Worm (Caenorhabditis elegans) whole organism, L1 larva: ENCODE results near the gene idpp-13.

Experiments
- aly-2 ChIP-seq: fragments of 150-350 bp; optimal IDR thresholded peaks from 2 replicates; lab custom pipeline; 2014; ENCODE audit warnings: missing biosample characterization, missing genetic modification characterization
- mep-1 ChIP-seq: fragments of 150-350 bp; optimal IDR thresholded peaks from 2 replicates; lab custom pipeline; 2014; ENCODE audit warnings: missing biosample characterization, missing genetic modification characterization
- nhr-11 ChIP-seq: fragments of 150-350 bp; optimal IDR thresholded peaks from 2 replicates; lab custom pipeline; 2014; ENCODE audit warnings: missing biosample characterization, missing genetic modification characterization
- nhr-237 ChIP-seq: fragments of 150-350 bp; optimal IDR thresholded peaks from 2 replicates; lab custom pipeline; 2014; ENCODE audit warnings: missing biosample characterization, missing genetic modification characterization
- zag-1 ChIP-seq: fragments of 150-350 bp; optimal IDR thresholded peaks from 2 replicates; lab custom pipeline; 2014; ENCODE audit warnings: missing biosample characterization, missing genetic modification characterization

DNA sequence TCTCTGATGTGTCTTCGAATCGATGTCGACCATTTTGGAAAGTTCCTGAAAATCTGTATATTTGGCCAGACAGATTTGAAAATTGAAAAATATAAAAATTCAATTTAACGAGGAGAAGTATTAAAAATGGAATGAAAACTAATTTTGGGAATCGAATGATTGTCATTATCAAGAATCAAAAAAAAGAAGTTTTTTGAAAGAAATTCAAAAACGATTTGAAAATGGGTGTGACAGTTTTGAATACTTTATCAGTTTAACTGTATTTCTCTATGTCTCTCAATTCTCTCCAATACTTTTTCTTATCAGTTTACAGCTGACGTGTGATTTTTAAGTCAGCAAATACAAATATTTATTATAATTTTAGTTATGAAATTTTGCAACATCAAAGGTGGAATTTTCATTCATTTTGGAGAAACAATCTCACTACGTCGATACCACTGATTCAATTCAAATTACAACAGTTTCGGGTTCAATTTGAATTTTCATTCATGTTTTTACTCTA, 26.7 kb upstream of the idpp-13 start, which contains the start of gene fbxa-59:
- TF ChIP-seq mep-1 (tag; lab: Kevin White, UChicago) (no peak), nhr-11 (tag; lab: Kevin White, UChicago) (no peak), nhr-237 (tag; lab: Kevin White, UChicago) (no peak), zag-1 (tag; lab: Kevin White, UChicago) (no peak), aly-2 (tag; lab: Kevin White, UChicago) (no peak)
